Worm (Caenorhabditis elegans): ENCODE data around the gene K02D10.3.
A peak's percentile ranks its signal among the peaks of the same experiment; 100 is the strongest.

K02D10.3 gene

ce11 chrIII:8749487-8749886, 22.3 kb downstream of the K02D10.3 start, which contains the start of gene sma-2:
TSS of gene sma-2 (plus strand) at chrIII:8749680.
- TF ChIP-seq dve-1 (tag; optimal IDR thresholded peaks at IDR 0.05) (peak; percentile 17), elt-2 (tag; optimal IDR thresholded peaks at IDR 0.05) (no peak), rnt-1 (tag; optimal IDR thresholded peaks at IDR 0.05) (no peak), nhr-232 (tag; optimal IDR thresholded peaks at IDR 0.05) (no peak), fax-1 (tag; optimal IDR thresholded peaks at IDR 0.05) (no peak), F13H6.1 (tag; optimal IDR thresholded peaks at IDR 0.05) (peak; percentile 26), hlh-6 (tag; optimal IDR thresholded peaks at IDR 0.05) (no peak), ceh-18 (tag; optimal IDR thresholded peaks at IDR 0.05) (peak; percentile 6), pqm-1 (tag; optimal IDR thresholded peaks at IDR 0.05) (peak; percentile 33), ceh-31 (tag; optimal IDR thresholded peaks at IDR 0.05) (no peak), ceh-48 (tag; optimal IDR thresholded peaks at IDR 0.05) (no peak), ceh-34 (tag; optimal IDR thresholded peaks at IDR 0.05) (no peak), lin-11 (tag; optimal IDR thresholded peaks at IDR 0.05) (no peak), tbx-2 (tag; optimal IDR thresholded peaks at IDR 0.05) (peak; percentile 4), ceh-22 (tag; optimal IDR thresholded peaks at IDR 0.05) (no peak)

ce11 chrIII:8748620-8749019, 23.1 kb downstream of the K02D10.3 start:
- TF ChIP-seq che-1 (tag; optimal IDR thresholded peaks at IDR 0.05) (no peak), elt-2 (tag; optimal IDR thresholded peaks at IDR 0.05) (peak; percentile 75)

- TF ChIP-seq madf-2 (tag; optimal IDR thresholded peaks at IDR 0.05) (no peak), sox-2 (GFP tag; IDR thresholded peaks at IDR 0.05) (no peak), elt-4 (tag; optimal IDR thresholded peaks at IDR 0.05) (no peak), elt-2 (tag; optimal IDR thresholded peaks at IDR 0.05) (no peak)
These were observed 26.5 kb downstream of the K02D10.3 start for ce11 chrIII:8745214-8745613.

- TF ChIP-seq pqm-1 (tag; optimal IDR thresholded peaks at IDR 0.05) (no peak), ceh-19 (GFP tag; optimal IDR thresholded peaks at IDR 0.05) (no peak), unc-42 (tag; optimal IDR thresholded peaks at IDR 0.05) (no peak), K02D7.2 (tag; optimal IDR thresholded peaks at IDR 0.05) (no peak), ttx-3 (tag; optimal IDR thresholded peaks at IDR 0.05) (no peak), ceh-30 (tag; optimal IDR thresholded peaks at IDR 0.05) (no peak), pag-3 (tag; optimal IDR thresholded peaks at IDR 0.05; ENCODE audit: borderline replicate concordance) (no peak), hlh-6 (tag; optimal IDR thresholded peaks at IDR 0.05) (no peak), madf-2 (tag; optimal IDR thresholded peaks at IDR 0.05) (no peak), hlh-15 (tag; optimal IDR thresholded peaks at IDR 0.05) (no peak), lin-11 (tag; optimal IDR thresholded peaks at IDR 0.05) (no peak), dve-1 (tag; optimal IDR thresholded peaks at IDR 0.05) (no peak), hlh-30 (tag; optimal IDR thresholded peaks at IDR 0.05; ENCODE audit: insufficient read depth) (no peak), ahr-1 (tag; optimal IDR thresholded peaks at IDR 0.05) (no peak), pat-9 (tag; optimal IDR thresholded peaks at IDR 0.05) (no peak), ceh-31 (tag; optimal IDR thresholded peaks at IDR 0.05) (no peak)
These were observed 27.0 kb downstream of the K02D10.3 start for ce11 chrIII:8744765-8745164.

- no peak for TF ChIP-seq ceh-34 (tag; optimal IDR thresholded peaks at IDR 0.05)
- no peak for TF ChIP-seq madf-2 (tag; optimal IDR thresholded peaks at IDR 0.05)
- no peak for TF ChIP-seq ceh-14 (tag; optimal IDR thresholded peaks at IDR 0.05)
- TF ChIP-seq ceh-6 (GFP tag; optimal IDR thresholded peaks at IDR 0.05): no peak
- no peak for TF ChIP-seq ahr-1 (tag; optimal IDR thresholded peaks at IDR 0.05)
- no peak for TF ChIP-seq hlh-30 (tag; optimal IDR thresholded peaks at IDR 0.05; ENCODE audit: insufficient read depth)
- TF ChIP-seq K09A11.1 (tag; optimal IDR thresholded peaks at IDR 0.05; ENCODE audit: insufficient read depth): no peak
- no peak for TF ChIP-seq eyg-1 (tag; optimal IDR thresholded peaks at IDR 0.05)
- peak; percentile 91 for TF ChIP-seq unc-42 (tag; optimal IDR thresholded peaks at IDR 0.05)
These were observed 27.9 kb downstream of the K02D10.3 start, which contains the start of gene ZK370.6 for ce11 chrIII:8743796-8744404. TSS of gene ZK370.6 (minus strand) at chrIII:8743846.
